Worm (Caenorhabditis elegans): ENCODE data around the gene zhp-4.

- TF ChIP-seq him-1 (tag; optimal IDR thresholded peaks at IDR 0.05) (no peak), W03F9.2 (tag; optimal IDR thresholded peaks at IDR 0.05) (no peak), dao-5 (tag; optimal IDR thresholded peaks at IDR 0.05) (no peak)
Observed at ce11 chrV:19131848-19132401, 30.3 kb upstream of the zhp-4 start.
